Worm (Caenorhabditis elegans): ENCODE measurements around the gene pkc-3.

pkc-3 gene

DNA sequence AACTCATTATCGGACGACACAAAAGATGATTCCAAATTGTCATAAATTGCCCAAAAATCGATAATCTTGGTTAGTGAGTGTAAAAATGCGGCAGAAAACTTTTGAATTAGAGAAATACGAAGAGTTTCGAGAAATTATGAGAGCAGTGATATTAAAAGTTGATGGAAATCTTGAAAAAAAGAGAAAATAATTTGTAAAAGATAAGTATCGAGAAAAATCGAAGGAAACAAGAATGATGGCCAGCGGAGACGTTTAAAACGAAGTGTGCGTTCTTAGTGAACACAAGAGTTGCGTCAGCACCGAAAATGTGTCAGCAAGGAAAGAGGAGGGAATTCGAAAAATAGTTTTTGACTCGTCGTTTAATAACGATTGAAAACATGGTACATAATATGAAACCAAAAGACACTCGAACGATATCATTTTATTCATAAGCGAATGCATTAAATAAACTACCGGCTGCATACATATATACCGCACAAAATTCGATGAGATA, 10.1 kb downstream of the pkc-3 start, which contains the start of gene ndx-6 (continued):
- TF ChIP-seq dpff-1 (tag; optimal IDR thresholded peaks at IDR 0.05) (no peak), dox-1 (GFP tag; IDR thresholded peaks at IDR 0.05) (peak; percentile 67), madf-10 (tag; optimal IDR thresholded peaks at IDR 0.05) (no peak), cebp-1 (GFP tag; IDR thresholded peaks at IDR 0.05) (no peak), cebp-1 (tag; optimal IDR thresholded peaks at IDR 0.05) (peak; percentile 65), F33H1.4 (GFP tag; IDR thresholded peaks at IDR 0.05) (peak; percentile 58), B0336.3 (GFP tag; IDR thresholded peaks at IDR 0.05) (0 out of 2 replicates have a peak, but pooled peaks have one; percentile 55), attf-3 (GFP tag; conservative IDR thresholded peaks at IDR 0.05) (0 out of 2 replicates have a peak, but pooled peaks have one; percentile 33), attf-6 (GFP tag; IDR thresholded peaks at IDR 0.05) (peak; percentile 38; the same call in 1 of the 2 replicates), nfya-1 (tag; optimal IDR thresholded peaks at IDR 0.05; ENCODE audit: borderline replicate concordance, insufficient read depth) (no peak), efl-1 (GFP tag; optimal IDR thresholded peaks at IDR 0.05) (peak; percentile 85), ceh-27 (GFP tag; optimal IDR thresholded peaks at IDR 0.05) (peak; percentile 46), xnd-1 (tag; optimal IDR thresholded peaks at IDR 0.05) (peak; percentile 26), F57A8.1 (GFP tag; optimal IDR thresholded peaks at IDR 0.05) (peak; percentile 14), zim-3 (tag; optimal IDR thresholded peaks at IDR 0.05) (no peak), ekl-4 (GFP tag; IDR thresholded peaks at IDR 0.05) (0 out of 2 replicates have a peak, but pooled peaks have one; percentile 64), ztf-18 (tag; optimal IDR thresholded peaks at IDR 0.05) (peak; percentile 95), F49E8.2 (tag; optimal IDR thresholded peaks at IDR 0.05; ENCODE audit: insufficient read depth) (peak; percentile 30), ceh-91 (GFP tag; IDR thresholded peaks at IDR 0.05) (0 out of 2 replicates have a peak, but pooled peaks have one; percentile 33), Y95B8A.8 (GFP tag; IDR thresholded peaks at IDR 0.05) (0 out of 2 replicates have a peak, but pooled peaks have one; percentile 51), madf-6 (GFP tag; IDR thresholded peaks at IDR 0.05) (peak; percentile 73), nhr-90 (tag; optimal IDR thresholded peaks at IDR 0.05) (no peak), rcor-1 (GFP tag; IDR thresholded peaks at IDR 0.05) (peak; percentile 79), chd-7 (tag; optimal IDR thresholded peaks at IDR 0.05) (no peak), hsf-1 (GFP tag; IDR thresholded peaks at IDR 0.05) (peak; percentile 53; the same call in 1 of the 2 replicates), hmg-1.2 (GFP tag; IDR thresholded peaks at IDR 0.05) (peak; percentile 43; the same call in 1 of the 2 replicates), sptf-2 (GFP tag; optimal IDR thresholded peaks at IDR 0.05) (no peak), C06A6.2 (GFP tag; conservative IDR thresholded peaks at IDR 0.05) (0 out of 2 replicates have a peak, but pooled peaks have one; percentile 54), nfyb-1 (GFP tag; IDR thresholded peaks at IDR 0.05) (peak; percentile 77; the same call in 1 of the 2 replicates), K11D2.4 (GFP tag; IDR thresholded peaks at IDR 0.05) (peak; percentile 61; the same call in 1 of the 2 replicates), let-526 (GFP tag; IDR thresholded peaks at IDR 0.05) (no peak), snpc-4 (GFP tag; optimal IDR thresholded peaks at IDR 0.05) (no peak), snpc-4 (tag; optimal IDR thresholded peaks at IDR 0.05) (peak in 3 of 4 experiments; percentile 49 to 64 (median 54)), nhr-80 (tag; optimal IDR thresholded peaks at IDR 0.05) (peak; percentile 40), athp-1 (tag; optimal IDR thresholded peaks at IDR 0.05) (peak; percentile 38), ZK185.1 (tag; optimal IDR thresholded peaks at IDR 0.05; ENCODE audit: poor library complexity, severe bottlenecking) (peak; percentile 74), attf-5 (GFP tag; optimal IDR thresholded peaks at IDR 0.05) (peak; percentile 77), lir-1 (GFP tag; conservative IDR thresholded peaks at IDR 0.05) (no peak), snpc-3.4 (tag; optimal IDR thresholded peaks at IDR 0.05) (peak; percentile 40), D2030.7 (GFP tag; IDR thresholded peaks at IDR 0.05) (0 out of 2 replicates have a peak, but pooled peaks have one; percentile 17), tbp1 (GFP tag; optimal IDR thresholded peaks at IDR 0.05) (peak; percentile 56), C17E4.6 (GFP tag; IDR thresholded peaks at IDR 0.05) (no peak), mel-28 (tag; optimal IDR thresholded peaks at IDR 0.05; ENCODE audit: borderline replicate concordance) (no peak), snpc-1.3 (tag; optimal IDR thresholded peaks at IDR 0.05; ENCODE audit: insufficient read depth) (peak; percentile 5), madf-3 (GFP tag; IDR thresholded peaks at IDR 0.05) (peak; percentile 75; the same call in 1 of the 2 replicates)
